Worm (Caenorhabditis elegans): ENCODE results near the gene bath-37.

- TF ChIP-seq sma-3 (GFP tag; optimal IDR thresholded peaks at IDR 0.05): no peak
- TF ChIP-seq nhr-12 (tag; optimal IDR thresholded peaks at IDR 0.05): no peak
- no peak for TF ChIP-seq blmp-1 (tag; optimal IDR thresholded peaks at IDR 0.05; ENCODE audit: insufficient read depth)
- no peak for TF ChIP-seq lin-39 (tag; optimal IDR thresholded peaks at IDR 0.05)
- TF ChIP-seq ztf-11 (tag; optimal IDR thresholded peaks at IDR 0.05): no peak
- TF ChIP-seq dmd-4 (tag; optimal IDR thresholded peaks at IDR 0.05): no peak
- no peak for TF ChIP-seq ama-1 (optimal IDR thresholded peaks at IDR 0.05)
- no peak for TF ChIP-seq elt-3 (tag; optimal IDR thresholded peaks at IDR 0.05)
- no peak for TF ChIP-seq sem-4 (tag; optimal IDR thresholded peaks at IDR 0.05)
- no peak for TF ChIP-seq fos-1 (tag; optimal IDR thresholded peaks at IDR 0.05)
- no peak for TF ChIP-seq nhr-237 (tag; optimal IDR thresholded peaks at IDR 0.05)
Measured at ce11 chrIV:12113056-12113455, 44.4 kb downstream of the bath-37 start.
